Fruit fly (Drosophila melanogaster) whole organism, embryonic: Measurements from ENCODE around the gene CG12010.

Source experiments
- Awh ChIP-seq: fragments of 200-800 bp; sonication (Bioruptor generic); IDR thresholded peaks from 2 replicates; pipeline ENCODE4, ENCODE4 v1.3.6; 2022; ENCODE audit warnings: missing biosample characterization, missing genetic modification characterization
- B-H2 ChIP-seq: fragments of 200-800 bp; sonication (Bioruptor generic); optimal IDR thresholded peaks from 2 replicates; lab custom pipeline; 2018; ENCODE audit warnings: missing biosample characterization, mild to moderate bottlenecking, missing genetic modification characterization
- BEAF-32 ChIP-seq: fragments of 200-800 bp; sonication (Bioruptor generic); optimal IDR thresholded peaks from 3 replicates; lab custom pipeline; 2017; ENCODE audit warnings: missing biosample characterization, missing genetic modification characterization, mild to moderate bottlenecking, moderate library complexity, missing genetic modification reagents
- CG12071 ChIP-seq: fragments of 200-800 bp; sonication (Bioruptor generic); optimal IDR thresholded peaks from 3 replicates; lab custom pipeline; 2018; ENCODE audit warnings: missing biosample characterization, mild to moderate bottlenecking, missing genetic modification characterization
- CG13296 ChIP-seq: fragments of 200-800 bp; sonication (Bioruptor generic); optimal IDR thresholded peaks from 3 replicates; lab custom pipeline; 2018; ENCODE audit warnings: missing biosample characterization, mild to moderate bottlenecking, missing genetic modification characterization
- CG15011 ChIP-seq: fragments of 200-800 bp; sonication (Bioruptor generic); optimal IDR thresholded peaks from 3 replicates; lab custom pipeline; 2018; ENCODE audit warnings: missing biosample characterization, mild to moderate bottlenecking, missing genetic modification characterization
- CG17186 ChIP-seq: fragments of 200-800 bp; sonication (Bioruptor generic); optimal IDR thresholded peaks from 3 replicates; lab custom pipeline; 2017; ENCODE audit warnings: missing biosample characterization, missing genetic modification reagents, missing genetic modification characterization
- CG18262 ChIP-seq: fragments of 200-800 bp; optimal IDR thresholded peaks from 3 replicates; lab custom pipeline; 2019; ENCODE audit warnings: missing biosample characterization, mild to moderate bottlenecking, missing genetic modification characterization, moderate library complexity
- CG2116 ChIP-seq: fragments of 200-800 bp; sonication (Bioruptor generic); optimal IDR thresholded peaks from 3 replicates; lab custom pipeline; 2018; ENCODE audit warnings: missing biosample characterization, mild to moderate bottlenecking, missing genetic modification characterization
- CG2712 ChIP-seq: fragments of 200-800 bp; optimal IDR thresholded peaks from 3 replicates; lab custom pipeline; 2019; ENCODE audit warnings: missing biosample characterization, mild to moderate bottlenecking, missing genetic modification characterization, moderate library complexity
- CG2889 ChIP-seq: fragments of 200-800 bp; sonication (Bioruptor generic); IDR thresholded peaks from 3 replicates; pipeline ENCODE4 v1.3.6; 2022; ENCODE audit warnings: missing biosample characterization, missing genetic modification characterization
- CG30431 ChIP-seq: fragments of 200-800 bp; sonication (Bioruptor generic); optimal IDR thresholded peaks from 2 replicates; lab custom pipeline; 2017; ENCODE audit warnings: missing biosample characterization, missing genetic modification characterization
- CG31365 ChIP-seq: fragments of 200-800 bp; sonication (Bioruptor generic); optimal IDR thresholded peaks from 2 replicates; lab custom pipeline; 2018; ENCODE audit warnings: missing biosample characterization, mild to moderate bottlenecking, missing genetic modification characterization
- CG3163 ChIP-seq: fragments of 200-800 bp; sonication (Bioruptor generic); optimal IDR thresholded peaks from 3 replicates; lab custom pipeline; 2016; ENCODE audit warnings: missing biosample characterization, missing genetic modification characterization
- CG32767 ChIP-seq: fragments of 200-800 bp; sonication (Bioruptor generic); IDR thresholded peaks from 2 replicates; pipeline ENCODE4 v1.3.6; 2022; ENCODE audit warnings: missing biosample characterization, missing genetic modification characterization
- CG42726 ChIP-seq: fragments of 200-800 bp; sonication (Bioruptor generic); IDR thresholded peaks from 2 replicates; pipeline ENCODE4 v1.3.6; 2022; ENCODE audit warnings: missing biosample characterization, missing genetic modification characterization; ENCODE audit not compliant: partially characterized antibody
- CG4360 ChIP-seq: fragments of 200-800 bp; sonication (Bioruptor generic); IDR thresholded peaks from 2 replicates; pipeline ENCODE4 v1.3.6; 2022; ENCODE audit warnings: missing biosample characterization, missing genetic modification characterization
- CG4424 ChIP-seq: fragments of 200-800 bp; sonication (Bioruptor generic); optimal IDR thresholded peaks from 3 replicates; lab custom pipeline; 2016; ENCODE audit warnings: missing biosample characterization, missing genetic modification characterization
- CG4730 ChIP-seq: fragments of 200-800 bp; sonication (Bioruptor generic); IDR thresholded peaks from 2 replicates; pipeline ENCODE4 v1.3.6; 2022; ENCODE audit warnings: missing biosample characterization, missing genetic modification characterization
- CG7372 ChIP-seq: fragments of 200-800 bp; sonication (Bioruptor generic); IDR thresholded peaks from 2 replicates; pipeline ENCODE4 v1.3.6; 2022; ENCODE audit warnings: missing biosample characterization, missing genetic modification characterization
- CG8388 ChIP-seq: fragments of 200-800 bp; sonication (Bioruptor generic); optimal IDR thresholded peaks from 2 replicates; lab custom pipeline; 2019; ENCODE audit warnings: missing biosample characterization, mild to moderate bottlenecking, missing genetic modification characterization, moderate library complexity
- CG9727 ChIP-seq: fragments of 200-800 bp; sonication (Bioruptor generic); optimal IDR thresholded peaks from 3 replicates; lab custom pipeline; 2017; ENCODE audit warnings: missing biosample characterization, mild to moderate bottlenecking, missing genetic modification characterization
- CG9932 ChIP-seq: fragments of 200-800 bp; sonication (Bioruptor generic); IDR thresholded peaks from 2 replicates; pipeline ENCODE4 v1.3.6; 2022; ENCODE audit warnings: missing biosample characterization, missing genetic modification characterization
- CTCF ChIP-seq: fragments of 200-800 bp; sonication (Bioruptor generic); optimal IDR thresholded peaks from 2 replicates; lab custom pipeline; 2017; ENCODE audit warnings: missing biosample characterization, mild to moderate bottlenecking, missing genetic modification characterization, moderate library complexity
- Fer2 ChIP-seq: fragments of 200-800 bp; sonication (Bioruptor generic); optimal IDR thresholded peaks from 2 replicates; lab custom pipeline; 2018; ENCODE audit warnings: missing biosample characterization, mild to moderate bottlenecking, missing genetic modification characterization, moderate library complexity
- H15 ChIP-seq: fragments of 200-800 bp; sonication (Bioruptor generic); IDR thresholded peaks from 3 replicates; pipeline ENCODE4 v1.3.6; 2022; ENCODE audit warnings: missing biosample characterization, missing genetic modification characterization
- Sox100B ChIP-seq: fragments of 200-800 bp; sonication (Bioruptor generic); optimal IDR thresholded peaks from 3 replicates; lab custom pipeline; 2018; ENCODE audit warnings: missing biosample characterization, mild to moderate bottlenecking, missing genetic modification characterization
- Stat92E ChIP-seq, 3 experiments: fragments of >200 bp in 2 of 3; fragments of 200-800 bp in 1 of 3; sonication (Bioruptor generic) in 1 of 3; optimal IDR thresholded peaks; 2 replicates each; lab custom pipeline; 2017 to 2019; ENCODE audit warnings: missing biosample characterization in 3 of 3, missing genetic modification characterization in 3 of 3, mild to moderate bottlenecking in 1 of 3, moderate library complexity in 1 of 3
- Tbp ChIP-seq: fragments of >200 bp; optimal IDR thresholded peaks from 2 replicates; lab custom pipeline; 2018; ENCODE audit warnings: missing biosample characterization, missing genetic modification characterization
- Usf ChIP-seq: fragments of 200-800 bp; sonication (Bioruptor generic); optimal IDR thresholded peaks from 2 replicates; lab custom pipeline; 2017; ENCODE audit warnings: missing genotype, missing biosample characterization, missing genetic modification characterization
- Xrp1 ChIP-seq: fragments of 200-800 bp; sonication (Bioruptor generic); IDR thresholded peaks from 2 replicates; pipeline ENCODE4 v1.3.6; 2022; ENCODE audit warnings: missing biosample characterization, missing genetic modification characterization
- ab ChIP-seq: fragments of 200-800 bp; sonication (Bioruptor generic); optimal IDR thresholded peaks from 2 replicates; lab custom pipeline; 2016; ENCODE audit warnings: missing biosample characterization, missing genetic modification characterization
- abd-A ChIP-seq: fragments of 200-800 bp; sonication (Bioruptor generic); optimal IDR thresholded peaks from 3 replicates; lab custom pipeline; 2019; ENCODE audit warnings: missing biosample characterization, mild to moderate bottlenecking, missing genetic modification characterization, moderate library complexity
- bbx ChIP-seq: fragments of 200-800 bp; sonication (Bioruptor generic); IDR thresholded peaks from 2 replicates; pipeline ENCODE4 v1.3.6; 2022; ENCODE audit warnings: missing biosample characterization, missing genetic modification characterization; ENCODE audit not compliant: partially characterized antibody
- cato ChIP-seq: fragments of 200-800 bp; sonication (Bioruptor generic); optimal IDR thresholded peaks from 2 replicates; lab custom pipeline; 2016; ENCODE audit warnings: missing biosample characterization, missing genetic modification characterization, borderline replicate concordance
- dpn ChIP-seq, 2 experiments: fragments of 200-800 bp; sonication (Bioruptor generic); optimal IDR thresholded peaks; 3 replicates each; lab custom pipeline; 2016; ENCODE audit warnings: missing biosample characterization in 2 of 2, missing genetic modification characterization in 2 of 2
- dysf ChIP-seq: fragments of 200-800 bp; sonication (Bioruptor generic); IDR thresholded peaks from 3 replicates; pipeline ENCODE4 v1.3.6; 2022; ENCODE audit warnings: missing biosample characterization, missing genetic modification characterization
- en ChIP-seq: fragments of 200-800 bp; sonication (Bioruptor generic); optimal IDR thresholded peaks from 2 replicates; lab custom pipeline; 2016; ENCODE audit warnings: missing biosample characterization, missing genetic modification characterization
- gce ChIP-seq: fragments of 200-800 bp; sonication (Bioruptor generic); IDR thresholded peaks from 3 replicates; pipeline ENCODE4 v1.3.6; 2022; ENCODE audit warnings: missing biosample characterization, missing genetic modification characterization
- grau ChIP-seq: fragments of 200-800 bp; optimal IDR thresholded peaks from 3 replicates; lab custom pipeline; 2019; ENCODE audit warnings: missing biosample characterization, mild to moderate bottlenecking, missing genetic modification characterization, moderate library complexity
- grn ChIP-seq: fragments of 200-800 bp; sonication (Bioruptor generic); optimal IDR thresholded peaks from 3 replicates; lab custom pipeline; 2017; ENCODE audit warnings: missing biosample characterization, missing genetic modification characterization
- lbe ChIP-seq: fragments of 200-800 bp; sonication (Bioruptor generic); optimal IDR thresholded peaks from 2 replicates; lab custom pipeline; 2016; ENCODE audit warnings: missing biosample characterization, mild to moderate bottlenecking, missing genetic modification characterization
- pb ChIP-seq: fragments of 200-800 bp; sonication (Bioruptor generic); optimal IDR thresholded peaks from 3 replicates; lab custom pipeline; 2016; ENCODE audit warnings: missing biosample characterization, missing genetic modification characterization
- row ChIP-seq: fragments of 200-800 bp; sonication (Bioruptor generic); IDR thresholded peaks from 3 replicates; pipeline ENCODE4 v1.3.6; 2022; ENCODE audit warnings: missing biosample characterization, missing genetic modification characterization
- salm ChIP-seq: fragments of 200-800 bp; sonication (Bioruptor generic); optimal IDR thresholded peaks from 2 replicates; lab custom pipeline; 2018; ENCODE audit warnings: missing biosample characterization, mild to moderate bottlenecking, missing genetic modification characterization
- schlank ChIP-seq: fragments of 200-800 bp; sonication (Bioruptor generic); optimal IDR thresholded peaks from 2 replicates; lab custom pipeline; 2018; ENCODE audit warnings: missing biosample characterization, mild to moderate bottlenecking, missing genetic modification characterization
- sens ChIP-seq: fragments of 200-800 bp; sonication (Bioruptor generic); peaks from one replicate; lab custom pipeline; 2016; ENCODE audit warnings: missing biosample characterization, missing genetic modification characterization
- sna ChIP-seq: fragments of 200-800 bp; sonication (Bioruptor generic); IDR thresholded peaks from 2 replicates; pipeline ENCODE4 v1.3.6; 2022; ENCODE audit warnings: missing biosample characterization, missing genetic modification characterization; ENCODE audit not compliant: partially characterized antibody
- stwl ChIP-seq: fragments of 200-800 bp; sonication (Bioruptor generic); optimal IDR thresholded peaks from 3 replicates; lab custom pipeline; 2018; ENCODE audit warnings: missing biosample characterization, mild to moderate bottlenecking, missing genetic modification characterization, moderate library complexity
- tap ChIP-seq: fragments of 200-800 bp; optimal IDR thresholded peaks from 3 replicates; lab custom pipeline; 2019; ENCODE audit warnings: missing biosample characterization, mild to moderate bottlenecking, missing genetic modification characterization, moderate library complexity
- trh ChIP-seq: fragments of 200-800 bp; sonication (Bioruptor generic); optimal IDR thresholded peaks from 2 replicates; lab custom pipeline; 2016; ENCODE audit warnings: missing biosample characterization, missing genetic modification characterization

CG12010 gene

DNA sequence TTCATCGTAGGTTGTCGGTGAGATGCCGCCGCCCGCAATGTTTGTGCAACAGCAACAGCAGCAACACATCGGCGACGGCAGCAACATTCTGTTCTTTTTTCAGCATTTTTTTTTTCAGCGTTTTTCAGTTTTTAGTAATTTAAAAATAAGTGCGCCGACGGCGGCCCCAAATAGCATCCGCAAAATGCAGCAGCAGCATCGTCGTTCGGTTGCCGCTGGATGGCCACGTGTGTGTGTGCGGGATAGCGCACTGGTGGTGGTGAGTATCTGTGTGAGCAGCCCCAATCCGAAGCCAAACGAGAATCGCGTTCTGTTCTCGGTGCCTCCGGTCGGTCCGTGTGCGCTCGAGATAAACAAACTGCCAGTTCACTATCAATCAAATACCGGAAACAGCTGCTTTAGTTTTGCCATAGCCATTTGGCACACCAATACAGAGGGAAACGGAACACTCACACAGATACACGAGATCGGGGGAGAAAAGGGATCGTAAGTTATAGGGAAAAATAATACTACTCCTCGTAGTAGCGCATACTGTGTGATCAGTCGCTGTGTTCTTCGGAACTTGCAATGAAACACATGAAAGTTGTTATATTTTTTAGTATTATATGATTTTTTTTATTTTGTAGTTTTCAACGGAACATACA lies 26.6 kb downstream of the CG12010 start (continued):
- no peak for TF ChIP-seq cato (GFP tag; lab: Kevin White, UChicago)
- TF ChIP-seq sens = peak; percentile 36
- TF ChIP-seq CTCF (GFP tag; lab: Kevin White, UChicago) = no peak
- TF ChIP-seq CG4730 (GFP tag; lab: Robert Waterston, UW) = no peak
- no peak for TF ChIP-seq CG17186 (GFP tag; lab: Kevin White, UChicago)
- no peak for TF ChIP-seq Usf (GFP tag; lab: Kevin White, UChicago)
- no peak for TF ChIP-seq CG4424 (GFP tag; lab: Kevin White, UChicago)
- TF ChIP-seq Tbp (GFP tag; lab: Kevin White, UChicago) = no peak
- peak; percentile 7 for TF ChIP-seq B-H2 (GFP tag; lab: Kevin White, UChicago)
- TF ChIP-seq Sox100B (GFP tag; lab: Kevin White, UChicago) = no peak
- TF ChIP-seq CG32767 (GFP tag; lab: Robert Waterston, UW) = no peak
- TF ChIP-seq trh = no peak
- TF ChIP-seq CG3163 (GFP tag; lab: Kevin White, UChicago) = no peak
- TF ChIP-seq CG15011 = no peak
- no peak for TF ChIP-seq CG9932 (GFP tag; lab: Robert Waterston, UW)
- TF ChIP-seq H15 (GFP tag; lab: Robert Waterston, UW) = no peak
- TF ChIP-seq CG31365 (tag; lab: Kevin White, UChicago) = no peak
- TF ChIP-seq CG7372 (GFP tag; lab: Robert Waterston, UW) = no peak
- TF ChIP-seq grau (tag; lab: Kevin White, UChicago) = no peak
- no peak for TF ChIP-seq row
- TF ChIP-seq CG42726 (GFP tag; lab: Robert Waterston, UW) = no peak
- no peak for TF ChIP-seq CG2889 (GFP tag; lab: Robert Waterston, UW)
- no peak for TF ChIP-seq Stat92E (GFP tag; optimal IDR thresholded peaks at IDR 0.05; lab: Kevin White, UChicago)
- peak; percentile 13 for TF ChIP-seq abd-A
- no peak for TF ChIP-seq BEAF-32 (GFP tag; lab: Kevin White, UChicago)
- TF ChIP-seq CG12071 = no peak
- no peak for TF ChIP-seq salm (tag; lab: Kevin White, UChicago)
- TF ChIP-seq dpn (GFP tag; optimal IDR thresholded peaks at IDR 0.05; lab: Kevin White, UChicago) = no peak
- no peak for TF ChIP-seq Awh
- TF ChIP-seq Xrp1 (GFP tag; lab: Robert Waterston, UW) = no peak
- no peak for TF ChIP-seq CG2116 (GFP tag; lab: Kevin White, UChicago)
- no peak for TF ChIP-seq pb (GFP tag; lab: Kevin White, UChicago)
- TF ChIP-seq CG4360 = 0 out of 2 replicates have a peak, but pooled peaks have one; percentile 4
- TF ChIP-seq CG18262 = no peak
- TF ChIP-seq gce (GFP tag; lab: Robert Waterston, UW) = no peak
- TF ChIP-seq CG13296 (GFP tag; lab: Kevin White, UChicago) = no peak
- TF ChIP-seq Fer2 (tag; lab: Kevin White, UChicago) = no peak
- TF ChIP-seq CG2712 = no peak
- TF ChIP-seq CG30431 (GFP tag; lab: Kevin White, UChicago) = no peak
- no peak for TF ChIP-seq schlank (tag; lab: Kevin White, UChicago)
- TF ChIP-seq bbx (GFP tag; lab: Robert Waterston, UW) = 0 out of 2 replicates have a peak, but pooled peaks have one; percentile 20
- no peak for TF ChIP-seq en (GFP tag; lab: Kevin White, UChicago)
- peak; percentile 19; the same call in 1 of the 3 replicates for TF ChIP-seq dysf (GFP tag; lab: Robert Waterston, UW)
- no peak for TF ChIP-seq CG9727 (GFP tag; lab: Kevin White, UChicago)
- TF ChIP-seq stwl (tag; lab: Kevin White, UChicago) = no peak
- no peak for TF ChIP-seq CG8388
- TF ChIP-seq ab (GFP tag; lab: Kevin White, UChicago) = no peak
- no peak for TF ChIP-seq lbe (GFP tag; lab: Kevin White, UChicago)
- TF ChIP-seq tap (tag; lab: Kevin White, UChicago) = no peak
- TF ChIP-seq grn (GFP tag; lab: Kevin White, UChicago) = no peak
- no peak for TF ChIP-seq sna
